Fruit fly (Drosophila melanogaster) whole organism, adult: ENCODE data around the gene CG17193.

Experiments used
- Crg-1 ChIP-seq: fragments of 200-800 bp; sonication (Bioruptor generic); optimal IDR thresholded peaks from 2 replicates; lab custom pipeline; 2016; ENCODE audit warnings: missing biosample characterization, missing genetic modification characterization
- cnc ChIP-seq, 2 experiments: fragments of >200 bp; optimal IDR thresholded peaks; 2 replicates each; lab custom pipeline; 2017
- ovo ChIP-seq: fragments of 200-800 bp; sonication (Bioruptor generic); optimal IDR thresholded peaks from 2 replicates; lab custom pipeline; 2016; ENCODE audit warnings: missing biosample characterization, missing genetic modification characterization

DNA sequence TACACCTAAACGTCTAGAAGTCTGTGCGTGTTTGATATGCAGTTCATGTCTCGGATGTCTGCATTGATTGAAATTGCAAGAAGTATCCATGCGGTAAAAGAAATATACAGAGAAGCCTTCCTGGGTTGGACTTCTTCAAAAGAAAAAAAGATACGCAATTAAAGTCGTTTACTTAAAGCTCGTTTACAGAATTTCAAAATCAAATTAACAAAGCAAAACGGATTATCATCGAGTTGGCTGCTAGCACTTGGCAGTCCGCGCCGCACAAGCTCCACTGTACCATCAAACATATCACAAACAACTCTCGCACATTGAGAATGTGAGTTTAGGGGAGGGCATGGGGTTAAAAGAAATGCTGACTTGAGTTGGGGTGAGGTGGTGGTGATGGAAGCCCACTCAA, 57.5 kb downstream of the CG17193 start:
- TF ChIP-seq Crg-1 (GFP tag; lab: Kevin White, UChicago) (no peak), cnc (optimal IDR thresholded peaks at IDR 0.05; lab: Kevin White, UChicago) (no peak), ovo (GFP tag; lab: Kevin White, UChicago) (no peak)
